Fruit fly (Drosophila melanogaster) whole organism, embryonic: ENCODE measurements around the gene Cdc7.
A peak's percentile ranks its signal among the peaks of the same experiment; 100 is the strongest.

Experiments
- ATbp ChIP-seq: fragments of 200-800 bp; sonication (Bioruptor generic); optimal IDR thresholded peaks from 2 replicates; lab custom pipeline; 2017; ENCODE audit warnings: missing biosample characterization, mild to moderate bottlenecking, missing genetic modification characterization, missing genetic modification reagents
- CG12104 ChIP-seq: fragments of 200-800 bp; sonication (Bioruptor generic); optimal IDR thresholded peaks from 3 replicates; lab custom pipeline; 2016; ENCODE audit warnings: missing biosample characterization, missing genetic modification characterization
- CG14667 ChIP-seq: fragments of 200-800 bp; sonication (Bioruptor generic); IDR thresholded peaks from 2 replicates; pipeline ENCODE4 v1.3.6; 2022; ENCODE audit warnings: missing biosample characterization, missing genetic modification characterization
- CG1792 ChIP-seq: fragments of 200-800 bp; sonication (Bioruptor generic); optimal IDR thresholded peaks from 2 replicates; lab custom pipeline; 2016; ENCODE audit warnings: missing biosample characterization, missing genetic modification characterization
- CG31388 ChIP-seq: fragments of 200-800 bp; sonication (Bioruptor generic); optimal IDR thresholded peaks from 2 replicates; lab custom pipeline; 2016; ENCODE audit warnings: missing biosample characterization, missing genetic modification characterization
- CG34224 ChIP-seq: fragments of 200-800 bp; sonication (Bioruptor generic); IDR thresholded peaks from 3 replicates; pipeline ENCODE4 v1.3.6; 2022; ENCODE audit warnings: missing biosample characterization, missing genetic modification characterization; ENCODE audit not compliant: partially characterized antibody
- CG34376 ChIP-seq: fragments of 200-800 bp; sonication (Bioruptor generic); optimal IDR thresholded peaks from 2 replicates; lab custom pipeline; 2018; ENCODE audit warnings: missing biosample characterization, mild to moderate bottlenecking, missing genetic modification characterization
- CG4707 ChIP-seq: fragments of 200-800 bp; sonication (Bioruptor generic); optimal IDR thresholded peaks from 2 replicates; lab custom pipeline; 2018; ENCODE audit warnings: missing biosample characterization, mild to moderate bottlenecking, missing genetic modification characterization, moderate library complexity
- CG4854 ChIP-seq: fragments of 200-800 bp; sonication (Bioruptor generic); optimal IDR thresholded peaks from 2 replicates; lab custom pipeline; 2016; ENCODE audit warnings: missing biosample characterization, missing genetic modification characterization, inconsistent platforms
- CG7839 ChIP-seq: fragments of 200-800 bp; sonication (Bioruptor generic); optimal IDR thresholded peaks from 3 replicates; lab custom pipeline; 2018; ENCODE audit warnings: missing biosample characterization, mild to moderate bottlenecking, missing genetic modification characterization, moderate library complexity
- Doc3 ChIP-seq: fragments of 200-800 bp; sonication (Bioruptor generic); IDR thresholded peaks from 3 replicates; pipeline ENCODE4 v1.3.6; 2022; ENCODE audit warnings: missing biosample characterization, missing genetic modification characterization; ENCODE audit not compliant: partially characterized antibody
- Eip74EF ChIP-seq, 2 experiments: fragments of 200-800 bp in 1 of 2; fragments of >200 bp in 1 of 2; sonication (Bioruptor generic) in 1 of 2; optimal IDR thresholded peaks; 2 replicates each; lab custom pipeline; 2017 to 2019; ENCODE audit warnings: missing biosample characterization in 2 of 2, missing genetic modification characterization in 2 of 2, mild to moderate bottlenecking in 1 of 2, moderate library complexity in 1 of 2
- H15 ChIP-seq: fragments of 200-800 bp; sonication (Bioruptor generic); IDR thresholded peaks from 3 replicates; pipeline ENCODE4 v1.3.6; 2022; ENCODE audit warnings: missing biosample characterization, missing genetic modification characterization
- H2.0 ChIP-seq: fragments of 200-800 bp; sonication (Bioruptor generic); IDR thresholded peaks from 2 replicates; pipeline ENCODE4 v1.3.6; 2022; ENCODE audit warnings: missing biosample characterization, missing genetic modification characterization
- HLHmδ ChIP-seq: fragments of 200-800 bp; sonication (Bioruptor generic); optimal IDR thresholded peaks from 2 replicates; lab custom pipeline; 2018; ENCODE audit warnings: missing biosample characterization, mild to moderate bottlenecking, missing genetic modification characterization, moderate library complexity
- Nf-YC ChIP-seq: fragments of 200-800 bp; optimal IDR thresholded peaks from 3 replicates; lab custom pipeline; 2019; ENCODE audit warnings: missing biosample characterization, mild to moderate bottlenecking, missing genetic modification characterization, moderate library complexity
- Optix ChIP-seq: fragments of 200-800 bp; sonication (Bioruptor generic); IDR thresholded peaks from 3 replicates; pipeline ENCODE4 v1.3.6; 2022; ENCODE audit warnings: missing biosample characterization, missing genetic modification characterization
- Pdp1 ChIP-seq, 2 experiments: fragments of 200-800 bp; sonication (Bioruptor generic); optimal IDR thresholded peaks; 3 replicates each; lab custom pipeline; 2016; ENCODE audit warnings: missing biosample characterization in 2 of 2, missing genetic modification characterization in 2 of 2, mild to moderate bottlenecking in 1 of 2, moderate library complexity in 1 of 2
- Ravus ChIP-seq: fragments of 200-800 bp; sonication (Bioruptor generic); IDR thresholded peaks from 2 replicates; pipeline ENCODE4 v1.3.6; 2022; ENCODE audit warnings: missing biosample characterization, missing genetic modification characterization
- Sox100B ChIP-seq: fragments of 200-800 bp; sonication (Bioruptor generic); optimal IDR thresholded peaks from 3 replicates; lab custom pipeline; 2018; ENCODE audit warnings: missing biosample characterization, mild to moderate bottlenecking, missing genetic modification characterization
- Sox102F ChIP-seq: fragments of 200-800 bp; sonication (Bioruptor generic); optimal IDR thresholded peaks from 2 replicates; lab custom pipeline; 2018; ENCODE audit warnings: missing biosample characterization, mild to moderate bottlenecking, missing genetic modification characterization, moderate library complexity
- Usf ChIP-seq: fragments of 200-800 bp; sonication (Bioruptor generic); optimal IDR thresholded peaks from 2 replicates; lab custom pipeline; 2017; ENCODE audit warnings: missing genotype, missing biosample characterization, missing genetic modification characterization
- Xrp1 ChIP-seq: fragments of 200-800 bp; sonication (Bioruptor generic); IDR thresholded peaks from 2 replicates; pipeline ENCODE4 v1.3.6; 2022; ENCODE audit warnings: missing biosample characterization, missing genetic modification characterization
- abd-A ChIP-seq: fragments of 200-800 bp; sonication (Bioruptor generic); optimal IDR thresholded peaks from 3 replicates; lab custom pipeline; 2019; ENCODE audit warnings: missing biosample characterization, mild to moderate bottlenecking, missing genetic modification characterization, moderate library complexity
- bowl ChIP-seq: fragments of 200-800 bp; sonication (Bioruptor generic); IDR thresholded peaks from 2 replicates; pipeline ENCODE4 v1.3.6; 2022; ENCODE audit warnings: missing biosample characterization, missing genetic modification characterization
- caup ChIP-seq: fragments of 200-800 bp; sonication (Bioruptor generic); optimal IDR thresholded peaks from 3 replicates; lab custom pipeline; 2017; ENCODE audit warnings: missing biosample characterization, mild to moderate bottlenecking, missing genetic modification characterization, moderate library complexity; ENCODE audit not compliant: severe bottlenecking
- chn ChIP-seq: fragments of 200-800 bp; sonication (Bioruptor generic); optimal IDR thresholded peaks from 2 replicates; lab custom pipeline; 2016; ENCODE audit warnings: missing biosample characterization, missing genetic modification characterization
- croc ChIP-seq: fragments of 200-800 bp; sonication (Bioruptor generic); conservative IDR thresholded peaks from 3 replicates; pipeline ENCODE4 v1.3.6; 2022; ENCODE audit warnings: missing biosample characterization, missing genetic modification characterization
- dmrt11E ChIP-seq: fragments of 200-800 bp; sonication (Bioruptor generic); optimal IDR thresholded peaks from 3 replicates; lab custom pipeline; 2018; ENCODE audit warnings: missing biosample characterization, mild to moderate bottlenecking, missing genetic modification characterization, moderate library complexity
- esg ChIP-seq: fragments of 200-800 bp; sonication (Bioruptor generic); conservative IDR thresholded peaks from 2 replicates; pipeline ENCODE4 v1.3.6; 2022; ENCODE audit warnings: missing biosample characterization, missing genetic modification characterization
- fd102C ChIP-seq: fragments of 200-800 bp; sonication (Bioruptor generic); optimal IDR thresholded peaks from 2 replicates; lab custom pipeline; 2018; ENCODE audit warnings: missing biosample characterization, mild to moderate bottlenecking, missing genetic modification characterization, moderate library complexity
- fu2 ChIP-seq: fragments of 200-800 bp; sonication (Bioruptor generic); optimal IDR thresholded peaks from 2 replicates; lab custom pipeline; 2016; ENCODE audit warnings: missing biosample characterization, missing genetic modification characterization
- gcm ChIP-seq: fragments of 200-800 bp; sonication (Bioruptor generic); optimal IDR thresholded peaks from 2 replicates; lab custom pipeline; 2019; ENCODE audit warnings: missing biosample characterization, mild to moderate bottlenecking, missing genetic modification characterization, moderate library complexity
- gro ChIP-seq: fragments of 200-800 bp; sonication (Bioruptor generic); optimal IDR thresholded peaks from 2 replicates; lab custom pipeline; 2016; ENCODE audit warnings: missing biosample characterization, missing genetic modification characterization
- ind ChIP-seq: fragments of 200-800 bp; sonication (Bioruptor generic); optimal IDR thresholded peaks from 3 replicates; lab custom pipeline; 2016; ENCODE audit warnings: missing biosample characterization, missing genetic modification characterization
- kni ChIP-seq: fragments of 200-800 bp; sonication (Bioruptor generic); optimal IDR thresholded peaks from 3 replicates; lab custom pipeline; 2017; ENCODE audit warnings: mild to moderate bottlenecking, missing biosample characterization, missing genetic modification reagents, missing genetic modification characterization
- lola ChIP-seq, 3 experiments: fragments of >200 bp in 2 of 3; fragments of 200-800 bp in 1 of 3; sonication (Bioruptor generic) in 1 of 3; optimal IDR thresholded peaks; 2 replicates each; lab custom pipeline; 2017 to 2019; ENCODE audit warnings: missing biosample characterization in 3 of 3, missing genetic modification characterization in 3 of 3, mild to moderate bottlenecking in 1 of 3, moderate library complexity in 1 of 3
- nau ChIP-seq: fragments of 200-800 bp; sonication (Bioruptor generic); optimal IDR thresholded peaks from 3 replicates; lab custom pipeline; 2017; ENCODE audit warnings: missing biosample characterization, mild to moderate bottlenecking, missing genetic modification characterization, missing genetic modification reagents
- nerfin-2 ChIP-seq: fragments of 200-800 bp; sonication (Bioruptor generic); IDR thresholded peaks from 2 replicates; pipeline ENCODE4 v1.3.6; 2022; ENCODE audit warnings: missing biosample characterization, missing genetic modification characterization; ENCODE audit not compliant: partially characterized antibody
- oc ChIP-seq: fragments of 200-800 bp; sonication (Bioruptor generic); optimal IDR thresholded peaks from 2 replicates; lab custom pipeline; 2018; ENCODE audit warnings: missing biosample characterization, mild to moderate bottlenecking, missing genetic modification characterization, moderate library complexity
- onecut ChIP-seq: fragments of 200-800 bp; sonication (Bioruptor generic); IDR thresholded peaks from 2 replicates; pipeline ENCODE4 v1.3.6; 2022; ENCODE audit warnings: missing biosample characterization, missing genetic modification characterization
- p53 ChIP-seq: fragments of 200-800 bp; sonication (Bioruptor generic); optimal IDR thresholded peaks from 2 replicates; lab custom pipeline; 2016; ENCODE audit warnings: missing biosample characterization, missing genetic modification characterization
- peb ChIP-seq: fragments of 200-800 bp; sonication (Bioruptor generic); IDR thresholded peaks from 2 replicates; pipeline ENCODE4 v1.3.6; 2022; ENCODE audit warnings: missing biosample characterization, missing genetic modification characterization
- psq ChIP-seq: fragments of 200-800 bp; sonication (Bioruptor generic); optimal IDR thresholded peaks from 2 replicates; lab custom pipeline; 2017; ENCODE audit warnings: missing biosample characterization, missing genetic modification characterization
- sc ChIP-seq, 3 experiments: fragments of >200 bp in 2 of 3; fragments of 200-800 bp in 1 of 3; sonication (Bioruptor generic) in 1 of 3; optimal IDR thresholded peaks; 2 replicates in 2 of 3; 3 replicates in 1 of 3; lab custom pipeline; 2017; ENCODE audit warnings: mild to moderate bottlenecking in 1 of 3, missing biosample characterization in 1 of 3, missing genetic modification characterization in 1 of 3, missing genetic modification reagents in 1 of 3
- slou ChIP-seq: fragments of 200-800 bp; sonication (Bioruptor generic); optimal IDR thresholded peaks from 3 replicates; lab custom pipeline; 2016; ENCODE audit warnings: missing biosample characterization, missing genetic modification characterization
- tio ChIP-seq: fragments of 200-800 bp; sonication (Bioruptor generic); optimal IDR thresholded peaks from 2 replicates; lab custom pipeline; 2017; ENCODE audit warnings: missing biosample characterization, missing genetic modification characterization, inconsistent platforms
- usp ChIP-seq: fragments of >200 bp; optimal IDR thresholded peaks from 2 replicates; lab custom pipeline; 2017; ENCODE audit warnings: missing biosample characterization, missing genetic modification characterization
- z ChIP-seq: fragments of 200-800 bp; sonication (Bioruptor generic); IDR thresholded peaks from 3 replicates; pipeline ENCODE4 v1.3.6; 2022; ENCODE audit warnings: missing biosample characterization, missing genetic modification characterization
- zen ChIP-seq: fragments of 200-800 bp; sonication (Bioruptor generic); optimal IDR thresholded peaks from 3 replicates; lab custom pipeline; 2018; ENCODE audit warnings: missing biosample characterization, mild to moderate bottlenecking, missing genetic modification characterization, moderate library complexity

Gene Cdc7

dm6 chrX:6614266-6614665 lies 40.1 kb upstream of the Cdc7 start (continued):
- TF ChIP-seq abd-A (tag; lab: Kevin White, UChicago): peak; percentile 14
- TF ChIP-seq croc (GFP tag; lab: Robert Waterston, UW): no peak
- no peak for TF ChIP-seq onecut
- TF ChIP-seq Sox102F (GFP tag; lab: Kevin White, UChicago): peak; percentile 10
- no peak for TF ChIP-seq Eip74EF (GFP tag; optimal IDR thresholded peaks at IDR 0.05; lab: Kevin White, UChicago)
- TF ChIP-seq ATbp (GFP tag; lab: Kevin White, UChicago): peak; percentile 73
- no peak for TF ChIP-seq zen (tag; lab: Kevin White, UChicago)
- TF ChIP-seq Xrp1 (GFP tag; lab: Robert Waterston, UW): peak; percentile 63
- TF ChIP-seq caup (GFP tag; lab: Kevin White, UChicago): peak; percentile 43
- TF ChIP-seq CG34224 (GFP tag; lab: Robert Waterston, UW): no peak
- no peak for TF ChIP-seq Usf (GFP tag; lab: Kevin White, UChicago)
- peak; percentile 5 for TF ChIP-seq CG4854 (GFP tag; lab: Kevin White, UChicago)
- no peak for TF ChIP-seq CG31388 (GFP tag; lab: Kevin White, UChicago)
- no peak for TF ChIP-seq HLHmδ
- no peak for TF ChIP-seq Optix (GFP tag; lab: Robert Waterston, UW)
- TF ChIP-seq z (GFP tag; lab: Robert Waterston, UW): peak; percentile 65; the same call in 2 of the 3 replicates
- no peak for TF ChIP-seq esg (GFP tag; lab: Robert Waterston, UW)
- no peak for TF ChIP-seq fd102C (GFP tag; lab: Kevin White, UChicago)
- TF ChIP-seq slou (GFP tag; lab: Kevin White, UChicago): no peak
- no peak for TF ChIP-seq H2.0 (GFP tag; lab: Robert Waterston, UW)
- no peak for TF ChIP-seq gro
- TF ChIP-seq lola (GFP tag; optimal IDR thresholded peaks at IDR 0.05; lab: Kevin White, UChicago): peak in 1 of 3 experiments; percentile 20
- TF ChIP-seq p53 (GFP tag; lab: Kevin White, UChicago): no peak
- no peak for TF ChIP-seq bowl
- peak; percentile 21 for TF ChIP-seq gcm (GFP tag; lab: Kevin White, UChicago)
- no peak for TF ChIP-seq usp (GFP tag; lab: Kevin White, UChicago)
- no peak for TF ChIP-seq tio (GFP tag; lab: Kevin White, UChicago)
- no peak for TF ChIP-seq sc (optimal IDR thresholded peaks at IDR 0.05; lab: Kevin White, UChicago)
- TF ChIP-seq sc (GFP tag; optimal IDR thresholded peaks at IDR 0.05; lab: Kevin White, UChicago): peak; percentile 16
- TF ChIP-seq Ravus (GFP tag; lab: Robert Waterston, UW): no peak
- TF ChIP-seq chn (GFP tag; lab: Kevin White, UChicago): no peak
- TF ChIP-seq CG12104 (GFP tag; lab: Kevin White, UChicago): peak; percentile 16
- no peak for TF ChIP-seq peb
- TF ChIP-seq nerfin-2 (GFP tag; lab: Robert Waterston, UW): no peak
- TF ChIP-seq fu2: no peak
- peak; percentile 22 for TF ChIP-seq kni (GFP tag; lab: Kevin White, UChicago)
- TF ChIP-seq oc (tag; lab: Kevin White, UChicago): no peak
- no peak for TF ChIP-seq CG34376 (GFP tag; lab: Kevin White, UChicago)
- TF ChIP-seq CG1792 (GFP tag; lab: Kevin White, UChicago): no peak
- no peak for TF ChIP-seq CG14667 (GFP tag; lab: Robert Waterston, UW)
- no peak for TF ChIP-seq Doc3 (GFP tag; lab: Robert Waterston, UW)
- TF ChIP-seq H15 (GFP tag; lab: Robert Waterston, UW): no peak
- TF ChIP-seq ind: no peak
- no peak for TF ChIP-seq psq (GFP tag; lab: Kevin White, UChicago)
- peak in 1 of 2 experiments; percentile 15 for TF ChIP-seq Pdp1 (GFP tag; optimal IDR thresholded peaks at IDR 0.05; lab: Kevin White, UChicago)
- peak; percentile 53 for TF ChIP-seq CG4707 (GFP tag; lab: Kevin White, UChicago)
- peak; percentile 58 for TF ChIP-seq dmrt11E (tag; lab: Kevin White, UChicago)
- TF ChIP-seq nau (GFP tag; lab: Kevin White, UChicago): peak; percentile 54
- TF ChIP-seq CG7839: no peak
- TF ChIP-seq Nf-YC (tag; lab: Kevin White, UChicago): no peak
- peak; percentile 45 for TF ChIP-seq Sox100B (GFP tag; lab: Kevin White, UChicago)
